Fruit fly (Drosophila melanogaster): ENCODE results near the gene nsl1.

The nsl1 gene

dm6 chr3R:15836864-15837824 lies 43.6 kb downstream of the nsl1 start, which contains the start of the genes ND-23 and spn-E (continued):
- no peak for TF ChIP-seq CG18619 (GFP tag; optimal IDR thresholded peaks at IDR 0.05)
- TF ChIP-seq CG13287 (GFP tag; IDR thresholded peaks at IDR 0.05; ENCODE audit: partially characterized antibody): peak; percentile 87
- TF ChIP-seq zen (tag; optimal IDR thresholded peaks at IDR 0.05): peak; percentile 69
- no peak for TF ChIP-seq ash1 (GFP tag; optimal IDR thresholded peaks at IDR 0.05)
- peak; percentile 81 for TF ChIP-seq CG14710 (tag; optimal IDR thresholded peaks at IDR 0.05)
- TF ChIP-seq CG2199 (GFP tag; IDR thresholded peaks at IDR 0.05): no peak
- TF ChIP-seq wor (GFP tag; IDR thresholded peaks at IDR 0.05): no peak
- 0 out of 2 replicates have a peak, but pooled peaks have one; percentile 51 for TF ChIP-seq nerfin-2 (GFP tag; IDR thresholded peaks at IDR 0.05; ENCODE audit: partially characterized antibody)
- TF ChIP-seq cg (GFP tag; optimal IDR thresholded peaks at IDR 0.05): no peak
- peak; percentile 29 for TF ChIP-seq az2 (GFP tag; optimal IDR thresholded peaks at IDR 0.05)
- peak in 1 of 3 experiments; percentile 55 for TF ChIP-seq lola (GFP tag; optimal IDR thresholded peaks at IDR 0.05)
- TF ChIP-seq E2f2 (GFP tag; IDR thresholded peaks at IDR 0.05): peak; percentile 89
- peak; percentile 40 for TF ChIP-seq CG9727 (GFP tag; optimal IDR thresholded peaks at IDR 0.05)
- 0 out of 3 replicates have a peak, but pooled peaks have one; percentile 52 for TF ChIP-seq CG6791 (GFP tag; IDR thresholded peaks at IDR 0.05; ENCODE audit: partially characterized antibody)
- TF ChIP-seq CG11456 (GFP tag; IDR thresholded peaks at IDR 0.05): no peak
- TF ChIP-seq CG7271 (tag; optimal IDR thresholded peaks at IDR 0.05): peak; percentile 3
- TF ChIP-seq Doc3 (GFP tag; IDR thresholded peaks at IDR 0.05; ENCODE audit: partially characterized antibody): peak; percentile 76
- no peak for TF ChIP-seq stc (GFP tag; IDR thresholded peaks at IDR 0.05)
- TF ChIP-seq unpg (GFP tag; optimal IDR thresholded peaks at IDR 0.05): peak; percentile 58
- TF ChIP-seq CG10565 (GFP tag; optimal IDR thresholded peaks at IDR 0.05): no peak
- TF ChIP-seq prd (optimal IDR thresholded peaks at IDR 0.05): no peak
- TF ChIP-seq prd (GFP tag; IDR thresholded peaks at IDR 0.05): peak; percentile 58
- no peak for TF ChIP-seq Neu2 (GFP tag; optimal IDR thresholded peaks at IDR 0.05; ENCODE audit: borderline replicate concordance)
- TF ChIP-seq CG6272 (GFP tag; IDR thresholded peaks at IDR 0.05): no peak; the same call in 1 of the 2 replicates
- no peak for TF ChIP-seq CG9609 (GFP tag; optimal IDR thresholded peaks at IDR 0.05)
- TF ChIP-seq CG10366 (GFP tag; IDR thresholded peaks at IDR 0.05): peak; percentile 35; the same call in 1 of the 2 replicates
- no peak for TF ChIP-seq CG1603 (tag; optimal IDR thresholded peaks at IDR 0.05)
- TF ChIP-seq ttk (GFP tag; IDR thresholded peaks at IDR 0.05): no peak
- TF ChIP-seq pb (GFP tag; optimal IDR thresholded peaks at IDR 0.05): no peak
- TF ChIP-seq CG12391 (tag; optimal IDR thresholded peaks at IDR 0.05): peak; percentile 83
- TF ChIP-seq Oli (tag; optimal IDR thresholded peaks at IDR 0.05): peak; percentile 11
- TF ChIP-seq sisA (GFP tag; IDR thresholded peaks at IDR 0.05): no peak; the same call in 1 of the 2 replicates
- peak; percentile 55; the same call in 1 of the 2 replicates for TF ChIP-seq Xrp1 (GFP tag; IDR thresholded peaks at IDR 0.05)
- TF ChIP-seq Kr (GFP tag; optimal IDR thresholded peaks at IDR 0.05): no peak
- TF ChIP-seq cad (GFP tag; optimal IDR thresholded peaks at IDR 0.05): no peak
- TF ChIP-seq CG9797 (GFP tag; optimal IDR thresholded peaks at IDR 0.05): no peak
- TF ChIP-seq Dbx (GFP tag; IDR thresholded peaks at IDR 0.05): peak; percentile 73; the same call in 2 of the 3 replicates
- TF ChIP-seq NC2β (GFP tag; optimal IDR thresholded peaks at IDR 0.05): no peak
- no peak for TF ChIP-seq CG8281 (tag; optimal IDR thresholded peaks at IDR 0.05)
- peak; percentile 61 for TF ChIP-seq Dek (tag; optimal IDR thresholded peaks at IDR 0.05)
- TF ChIP-seq CG30020 (tag; optimal IDR thresholded peaks at IDR 0.05): peak; percentile 63
- TF ChIP-seq sima (GFP tag; optimal IDR thresholded peaks at IDR 0.05): no peak
- TF ChIP-seq CTCF (GFP tag; optimal IDR thresholded peaks at IDR 0.05): no peak
- TF ChIP-seq ro (GFP tag; IDR thresholded peaks at IDR 0.05): no peak
- no peak for TF ChIP-seq CG12769 (tag; optimal IDR thresholded peaks at IDR 0.05)
- TF ChIP-seq CG12236 (GFP tag; optimal IDR thresholded peaks at IDR 0.05): no peak
- no peak for TF ChIP-seq B-H2 (GFP tag; optimal IDR thresholded peaks at IDR 0.05)
- peak; percentile 18; the same call in 1 of the 3 replicates for TF ChIP-seq Aef1 (GFP tag; IDR thresholded peaks at IDR 0.05)
- peak; percentile 55 for TF ChIP-seq Hr3 (GFP tag; optimal IDR thresholded peaks at IDR 0.05)
